Worm (Caenorhabditis elegans) whole organism, midembryonic: ENCODE data around the gene T26C12.2.
A peak's percentile ranks its signal among the peaks of the same experiment; 100 is the strongest.

Experiments used
- T22C8.4 ChIP-seq: fragments of 200-800 bp; sonication (Bioruptor generic); IDR thresholded peaks from 2 replicates; pipeline ENCODE4 v1.3.6; 2022; ENCODE audit warnings: missing genetic modification characterization, missing compliant biosample characterization
- cog-1 ChIP-seq: sonication (generic microtip); optimal IDR thresholded peaks from 2 replicates; lab custom pipeline; 2016; ENCODE audit warnings: missing genetic modification characterization, missing compliant biosample characterization
- flt-1 ChIP-seq: fragments of 200-800 bp; sonication (Bioruptor generic); IDR thresholded peaks from 2 replicates; pipeline ENCODE4 v1.3.6; 2022; ENCODE audit warnings: missing genetic modification characterization, missing compliant biosample characterization
- klf-2 ChIP-seq: fragments of 200-800 bp; sonication (Bioruptor generic); conservative IDR thresholded peaks from 2 replicates; pipeline ENCODE4 v1.3.6; 2022; ENCODE audit warnings: missing genetic modification reagents, missing genetic modification characterization, missing compliant biosample characterization
- med-1 ChIP-seq: sonication (generic microtip); optimal IDR thresholded peaks from 2 replicates; lab custom pipeline; 2017; ENCODE audit warnings: missing genetic modification characterization, mild to moderate bottlenecking, missing compliant biosample characterization, antibody characterized with exemption, missing genetic modification reagents; ENCODE audit not compliant: insufficient read depth
- tab-1 ChIP-seq: fragments of 200-800 bp; sonication (Bioruptor generic); IDR thresholded peaks from 2 replicates; pipeline ENCODE4 v1.3.6; 2022; ENCODE audit warnings: missing genetic modification characterization, missing compliant biosample characterization
- ztf-23 ChIP-seq: fragments of 200-800 bp; sonication (Bioruptor generic); IDR thresholded peaks from 2 replicates; pipeline ENCODE4 v1.3.6; 2022; ENCODE audit warnings: missing genetic modification reagents, missing genetic modification characterization, missing compliant biosample characterization
- ztf-29 ChIP-seq: fragments of 200-800 bp; sonication (Bioruptor generic); IDR thresholded peaks from 2 replicates; pipeline ENCODE4 v1.3.6; 2022; ENCODE audit warnings: missing genetic modification reagents, missing genetic modification characterization, missing compliant biosample characterization

- TF ChIP-seq cog-1 (tag; lab: Kevin White, UChicago) (peak; percentile 91), ztf-23 (GFP tag; lab: Robert Waterston, UW) (peak; percentile 67), T22C8.4 (GFP tag; lab: Robert Waterston, UW) (no peak), med-1 (GFP tag; lab: Kevin White, UChicago) (no peak), tab-1 (GFP tag; lab: Robert Waterston, UW) (no peak), flt-1 (GFP tag; lab: Robert Waterston, UW) (peak; percentile 77), ztf-29 (GFP tag; lab: Robert Waterston, UW) (no peak), klf-2 (GFP tag; lab: Robert Waterston, UW) (peak; percentile 60; the same call in 1 of the 2 replicates)
Observed at ce11 chrIV:3294553-3295185, 29.1 kb upstream of the T26C12.2 start, which contains the start of gene W08E12.7.
